Worm (Caenorhabditis elegans): ENCODE data around the gene T24E12.3.

The T24E12.3 gene

DNA sequence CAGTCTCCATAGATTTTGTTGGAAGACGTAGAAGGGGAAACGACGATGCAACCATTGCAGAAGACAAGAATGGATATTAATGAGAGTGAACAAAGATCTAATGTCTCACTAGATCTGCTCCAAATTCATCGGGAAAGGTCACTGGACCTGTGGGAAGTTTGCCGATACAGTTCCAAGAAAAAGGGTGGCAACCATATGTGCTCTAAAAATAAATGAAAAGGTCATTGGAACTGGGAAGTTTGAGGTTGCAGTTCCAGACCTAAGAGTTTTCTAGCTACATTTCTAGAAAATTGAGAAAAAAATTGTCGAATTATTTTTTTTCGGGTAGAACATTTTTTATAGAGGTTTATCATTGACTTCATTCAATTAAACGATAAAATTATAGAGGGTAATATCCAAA is 28.4 kb upstream of the T24E12.3 start, which contains the start of gene fbxb-92:
Gene fbxb-92, minus strand, starts transcription at position 101 of the 400 bp plus-strand sequence.
- no peak for TF ChIP-seq gmeb-2 (tag; optimal IDR thresholded peaks at IDR 0.05)
- no peak for TF ChIP-seq ztf-16 (tag; optimal IDR thresholded peaks at IDR 0.05)
- no peak for TF ChIP-seq nfya-1 (tag; optimal IDR thresholded peaks at IDR 0.05)
- no peak for TF ChIP-seq sox-2 (GFP tag; IDR thresholded peaks at IDR 0.05)
- no peak for TF ChIP-seq ceh-45 (GFP tag; IDR thresholded peaks at IDR 0.05)

DNA sequence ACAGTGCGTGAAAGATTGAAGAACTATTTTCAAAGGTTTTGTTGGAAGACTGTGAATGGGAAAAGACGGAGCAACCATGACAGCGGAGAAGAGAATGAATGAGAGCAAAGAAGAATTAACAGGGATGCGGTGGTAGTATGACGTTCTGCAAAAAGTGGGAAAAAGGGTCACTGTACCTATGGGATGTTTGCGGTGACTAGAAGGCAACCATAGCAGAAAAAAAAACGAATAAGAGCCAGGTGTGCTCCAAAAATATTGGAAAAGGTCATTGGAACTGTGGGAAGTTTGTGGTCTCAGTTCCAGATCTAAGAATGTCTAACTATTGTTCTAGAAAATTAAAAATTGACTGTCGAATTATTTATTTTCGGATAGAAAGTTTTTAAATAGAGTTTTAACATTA is 27.1 kb upstream of the T24E12.3 start, which contains the start of gene fbxb-90:
Gene fbxb-90, minus strand, starts transcription at position 101 of the 400 bp plus-strand sequence.
- TF ChIP-seq hlh-13 (GFP tag; optimal IDR thresholded peaks at IDR 0.05) (no peak), ceh-24 (tag; optimal IDR thresholded peaks at IDR 0.05) (no peak), ztf-16 (tag; optimal IDR thresholded peaks at IDR 0.05) (no peak), ceh-48 (tag; optimal IDR thresholded peaks at IDR 0.05) (no peak), syd-9 (tag; optimal IDR thresholded peaks at IDR 0.05) (no peak), hlh-15 (tag; optimal IDR thresholded peaks at IDR 0.05) (no peak), unc-86 (tag; optimal IDR thresholded peaks at IDR 0.05) (no peak), pros-1 (tag; optimal IDR thresholded peaks at IDR 0.05) (no peak), sox-4 (tag; optimal IDR thresholded peaks at IDR 0.05) (no peak), ahr-1 (tag; optimal IDR thresholded peaks at IDR 0.05) (no peak), nhr-232 (tag; optimal IDR thresholded peaks at IDR 0.05) (no peak), che-1 (tag; optimal IDR thresholded peaks at IDR 0.05) (no peak), pag-3 (tag; optimal IDR thresholded peaks at IDR 0.05; ENCODE audit: borderline replicate concordance) (no peak)

DNA sequence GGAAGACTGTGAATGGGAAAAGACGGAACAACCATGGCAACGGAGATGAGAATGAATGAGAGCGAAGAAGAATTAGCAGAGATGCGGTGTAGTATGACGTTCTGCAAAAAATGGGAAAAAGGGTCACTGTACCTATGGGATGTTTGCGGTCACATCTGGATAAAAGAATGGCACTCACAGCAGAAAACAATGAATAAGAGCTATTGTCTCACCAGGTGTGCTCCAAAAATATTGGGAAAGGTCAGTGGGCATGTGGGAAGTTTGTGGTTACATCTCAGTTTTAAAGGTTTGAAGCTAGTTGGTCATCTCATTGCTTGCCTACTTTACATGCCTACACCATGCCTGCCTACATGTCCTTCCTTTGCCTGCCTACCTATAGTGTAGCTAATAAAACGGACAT is 25.1 kb upstream of the T24E12.3 start, which contains the start of gene fbxb-91:
Gene fbxb-91, minus strand, starts transcription at position 101 of the 400 bp plus-strand sequence.
- no peak for TF ChIP-seq ceh-22 (tag; optimal IDR thresholded peaks at IDR 0.05)
- no peak for TF ChIP-seq ceh-48 (tag; optimal IDR thresholded peaks at IDR 0.05)
- no peak for TF ChIP-seq T23F11.4 (GFP tag; optimal IDR thresholded peaks at IDR 0.05)
- no peak for TF ChIP-seq unc-55 (GFP tag; optimal IDR thresholded peaks at IDR 0.05)
- no peak for TF ChIP-seq ceh-30 (tag; optimal IDR thresholded peaks at IDR 0.05)

DNA sequence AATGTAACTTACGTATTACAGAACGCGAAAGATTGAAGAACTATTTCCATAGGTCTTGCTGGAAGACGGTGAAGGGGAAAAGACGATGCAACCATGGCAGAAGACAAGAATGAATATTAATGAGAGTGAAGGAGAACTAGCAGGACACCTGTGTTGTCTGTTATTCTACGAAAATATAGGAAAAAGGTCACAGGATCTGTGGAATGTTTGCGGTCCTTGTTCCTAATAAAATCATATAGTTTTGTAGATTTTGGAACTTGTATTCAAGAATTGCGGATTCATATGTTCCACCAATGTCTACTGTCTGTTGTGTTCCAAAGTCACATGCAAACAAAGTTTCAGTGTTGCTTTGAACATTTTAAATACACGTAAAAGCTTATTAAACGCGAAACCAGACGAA is 23.6 kb upstream of the T24E12.3 start, which contains the start of gene sdz-11:
Gene sdz-11, minus strand, starts transcription at position 101 of the 400 bp plus-strand sequence.
- TF ChIP-seq fkh-6 (tag; optimal IDR thresholded peaks at IDR 0.05) (no peak), unc-55 (GFP tag; optimal IDR thresholded peaks at IDR 0.05) (no peak), dmd-4 (tag; optimal IDR thresholded peaks at IDR 0.05; ENCODE audit: borderline replicate concordance) (no peak), ceh-24 (tag; optimal IDR thresholded peaks at IDR 0.05) (no peak), ceh-22 (tag; optimal IDR thresholded peaks at IDR 0.05) (no peak), pat-9 (tag; optimal IDR thresholded peaks at IDR 0.05) (no peak), hlh-15 (tag; optimal IDR thresholded peaks at IDR 0.05) (no peak), K02D7.2 (tag; optimal IDR thresholded peaks at IDR 0.05) (no peak), nhr-232 (tag; optimal IDR thresholded peaks at IDR 0.05) (no peak), pqm-1 (tag; optimal IDR thresholded peaks at IDR 0.05) (no peak), gmeb-2 (tag; optimal IDR thresholded peaks at IDR 0.05) (no peak), tbx-7 (tag; optimal IDR thresholded peaks at IDR 0.05) (no peak), elt-2 (tag; optimal IDR thresholded peaks at IDR 0.05) (no peak), ztf-16 (tag; optimal IDR thresholded peaks at IDR 0.05) (no peak), ceh-31 (tag; optimal IDR thresholded peaks at IDR 0.05) (no peak)

DNA sequence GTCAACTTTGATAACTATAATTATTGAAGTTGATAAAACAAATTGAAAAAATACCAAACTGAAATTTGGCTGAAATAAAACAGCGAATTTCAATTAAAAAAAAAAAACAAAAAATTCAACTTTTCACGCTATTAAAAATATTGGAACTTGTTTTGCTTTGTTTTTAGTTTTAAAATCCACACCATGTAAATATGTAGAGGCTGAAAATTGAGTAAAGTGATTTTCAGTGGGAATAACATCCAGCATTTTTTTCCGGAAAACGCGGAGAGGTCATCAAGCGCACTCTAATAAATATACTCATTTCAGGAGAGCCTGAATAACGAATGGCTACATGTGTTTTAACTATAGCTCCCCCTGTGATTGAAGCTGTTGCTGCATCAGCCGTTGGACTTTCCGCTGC is 22.2 kb upstream of the T24E12.3 start, which contains the start of gene rcd-1:
Gene rcd-1, plus strand, starts transcription at position 301 of the 400 bp plus-strand sequence.
- no peak for TF ChIP-seq elt-2 (tag; optimal IDR thresholded peaks at IDR 0.05)
- no peak for TF ChIP-seq ahr-1 (tag; optimal IDR thresholded peaks at IDR 0.05)
- TF ChIP-seq ceh-31 (tag; optimal IDR thresholded peaks at IDR 0.05) = no peak
- TF ChIP-seq ama-1 (optimal IDR thresholded peaks at IDR 0.05) = no peak
- no peak for TF ChIP-seq pros-1 (tag; optimal IDR thresholded peaks at IDR 0.05)
- TF ChIP-seq F13H6.1 (tag; optimal IDR thresholded peaks at IDR 0.05) = no peak
- no peak for TF ChIP-seq gmeb-2 (tag; optimal IDR thresholded peaks at IDR 0.05)

DNA sequence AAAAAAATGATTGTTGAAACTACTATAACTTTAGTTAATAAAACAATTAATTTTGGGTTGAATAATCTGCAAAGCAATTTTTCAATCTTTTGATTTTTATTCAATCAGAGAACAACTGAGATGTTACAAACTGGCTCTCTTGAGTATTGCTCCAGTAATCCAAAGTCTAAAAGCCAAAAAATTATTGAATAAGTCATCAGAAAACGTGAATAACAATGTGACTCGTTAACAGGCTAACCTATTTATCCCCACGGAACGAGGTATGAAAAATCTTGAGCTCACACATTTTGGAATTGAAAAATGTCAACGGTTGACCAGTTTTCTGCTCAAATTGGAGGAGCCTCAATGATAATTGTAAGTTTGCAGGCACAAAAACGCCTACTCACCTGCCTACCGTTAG is 18.3 kb upstream of the T24E12.3 start, which contains the start of gene srx-111:
Gene srx-111, plus strand, starts transcription at position 301 of the 400 bp plus-strand sequence.
- TF ChIP-seq unc-3 (GFP tag; conservative IDR thresholded peaks at IDR 0.05) = no peak
- TF ChIP-seq unc-3 (tag; optimal IDR thresholded peaks at IDR 0.05) = no peak
- TF ChIP-seq Y22D7AL.16 (tag; optimal IDR thresholded peaks at IDR 0.05) = no peak
- TF ChIP-seq hlh-6 (tag; optimal IDR thresholded peaks at IDR 0.05) = no peak
- TF ChIP-seq C08G9.2 (tag; optimal IDR thresholded peaks at IDR 0.05) = no peak
- TF ChIP-seq ref-2 (tag; optimal IDR thresholded peaks at IDR 0.05) = no peak
- no peak for TF ChIP-seq K02D7.2 (tag; optimal IDR thresholded peaks at IDR 0.05)
- no peak for TF ChIP-seq F13H6.1 (tag; optimal IDR thresholded peaks at IDR 0.05)
- no peak for TF ChIP-seq C38D4.7 (GFP tag; optimal IDR thresholded peaks at IDR 0.05)
- TF ChIP-seq ceh-22 (tag; optimal IDR thresholded peaks at IDR 0.05) = no peak
- TF ChIP-seq ets-4 (tag; optimal IDR thresholded peaks at IDR 0.05) = no peak
- no peak for TF ChIP-seq ceh-19 (GFP tag; optimal IDR thresholded peaks at IDR 0.05)

Data from whole organism, late embryonic.